Worm (Caenorhabditis elegans) whole organism, L4/young adult: ENCODE data around the gene D1054.10.

Experiments
- W03F9.2 ChIP-seq: fragments of 150-350 bp; optimal IDR thresholded peaks from 2 replicates; lab custom pipeline; 2014; ENCODE audit warnings: missing biosample characterization, missing genetic modification characterization
- dao-5 ChIP-seq: sonication (generic microtip); optimal IDR thresholded peaks from 2 replicates; lab custom pipeline; 2016; ENCODE audit warnings: missing genotype, missing genetic modification characterization, moderate library complexity, missing compliant biosample characterization
- him-1 ChIP-seq: sonication (generic microtip); optimal IDR thresholded peaks from 2 replicates; lab custom pipeline; 2016; ENCODE audit warnings: missing genotype, missing genetic modification reagents, missing genetic modification characterization, missing compliant biosample characterization

- no peak for TF ChIP-seq him-1 (tag; lab: Kevin White, UChicago)
- TF ChIP-seq dao-5 (tag; lab: Kevin White, UChicago): no peak
- no peak for TF ChIP-seq W03F9.2 (tag; lab: Kevin White, UChicago)
These were observed 49.0 kb downstream of the D1054.10 start, which contains the start of gene srj-22 for ce11 chrV:10743649-10744048.
